Fruit fly (Drosophila melanogaster) whole organism, embryonic: Measurements from ENCODE around the gene CG31637.

Source experiments
- Abd-B ChIP-seq: fragments of 200-800 bp; sonication (Bioruptor generic); optimal IDR thresholded peaks from 2 replicates; lab custom pipeline; 2018; ENCODE audit warnings: missing biosample characterization, mild to moderate bottlenecking, missing genetic modification characterization, moderate library complexity
- Antp ChIP-seq: fragments of 200-800 bp; sonication (Bioruptor generic); optimal IDR thresholded peaks from 3 replicates; lab custom pipeline; 2016; ENCODE audit warnings: missing biosample characterization, missing genetic modification characterization
- BEAF-32 ChIP-seq: fragments of 200-800 bp; sonication (Bioruptor generic); optimal IDR thresholded peaks from 3 replicates; lab custom pipeline; 2017; ENCODE audit warnings: missing biosample characterization, missing genetic modification characterization, mild to moderate bottlenecking, moderate library complexity, missing genetic modification reagents
- CG10209 ChIP-seq: fragments of 200-800 bp; sonication (Bioruptor generic); optimal IDR thresholded peaks from 3 replicates; lab custom pipeline; 2017; ENCODE audit warnings: missing biosample characterization, mild to moderate bottlenecking, missing genetic modification characterization, missing genetic modification reagents
- CG10543 ChIP-seq: fragments of 200-800 bp; sonication (Bioruptor generic); optimal IDR thresholded peaks from 3 replicates; lab custom pipeline; 2017; ENCODE audit warnings: missing biosample characterization, mild to moderate bottlenecking, missing genetic modification characterization, moderate library complexity
- CG11093 ChIP-seq: fragments of 200-800 bp; sonication (Bioruptor generic); IDR thresholded peaks from 3 replicates; pipeline ENCODE4 v1.3.6; 2022; ENCODE audit warnings: missing biosample characterization, missing genetic modification characterization
- CG11723 ChIP-seq: fragments of 200-800 bp; sonication (Bioruptor generic); optimal IDR thresholded peaks from 2 replicates; lab custom pipeline; 2017; ENCODE audit warnings: missing biosample characterization, mild to moderate bottlenecking, missing genetic modification characterization
- CG12744 ChIP-seq: fragments of 200-800 bp; sonication (Bioruptor generic); optimal IDR thresholded peaks from 2 replicates; lab custom pipeline; 2016; ENCODE audit warnings: missing biosample characterization, missing genetic modification characterization
- CG13624 ChIP-seq: fragments of 200-800 bp; sonication (Bioruptor generic); optimal IDR thresholded peaks from 2 replicates; lab custom pipeline; 2016; ENCODE audit warnings: missing biosample characterization, missing genetic modification characterization
- CG1603 ChIP-seq: fragments of 200-800 bp; sonication (Bioruptor generic); optimal IDR thresholded peaks from 2 replicates; lab custom pipeline; 2019; ENCODE audit warnings: missing biosample characterization, mild to moderate bottlenecking, missing genetic modification characterization, moderate library complexity
- CG2875 ChIP-seq: fragments of 200-800 bp; sonication (Bioruptor generic); optimal IDR thresholded peaks from 2 replicates; lab custom pipeline; 2017; ENCODE audit warnings: missing biosample characterization, mild to moderate bottlenecking, missing genetic modification characterization, missing genetic modification reagents
- CG2889 ChIP-seq: fragments of 200-800 bp; sonication (Bioruptor generic); IDR thresholded peaks from 3 replicates; pipeline ENCODE4 v1.3.6; 2022; ENCODE audit warnings: missing biosample characterization, missing genetic modification characterization
- CG31365 ChIP-seq: fragments of 200-800 bp; sonication (Bioruptor generic); optimal IDR thresholded peaks from 2 replicates; lab custom pipeline; 2018; ENCODE audit warnings: missing biosample characterization, mild to moderate bottlenecking, missing genetic modification characterization
- CG32767 ChIP-seq: fragments of 200-800 bp; sonication (Bioruptor generic); IDR thresholded peaks from 2 replicates; pipeline ENCODE4 v1.3.6; 2022; ENCODE audit warnings: missing biosample characterization, missing genetic modification characterization
- CG4424 ChIP-seq: fragments of 200-800 bp; sonication (Bioruptor generic); optimal IDR thresholded peaks from 3 replicates; lab custom pipeline; 2016; ENCODE audit warnings: missing biosample characterization, missing genetic modification characterization
- CG7839 ChIP-seq: fragments of 200-800 bp; sonication (Bioruptor generic); optimal IDR thresholded peaks from 3 replicates; lab custom pipeline; 2018; ENCODE audit warnings: missing biosample characterization, mild to moderate bottlenecking, missing genetic modification characterization, moderate library complexity
- CG9876 ChIP-seq: fragments of 200-800 bp; sonication (Bioruptor generic); optimal IDR thresholded peaks from 2 replicates; lab custom pipeline; 2016; ENCODE audit warnings: missing biosample characterization, missing genetic modification characterization
- CTCF ChIP-seq: fragments of 200-800 bp; sonication (Bioruptor generic); optimal IDR thresholded peaks from 2 replicates; lab custom pipeline; 2017; ENCODE audit warnings: missing biosample characterization, mild to moderate bottlenecking, missing genetic modification characterization, moderate library complexity
- Chrac-16 ChIP-seq: fragments of 200-800 bp; sonication (Bioruptor generic); optimal IDR thresholded peaks from 3 replicates; lab custom pipeline; 2016; ENCODE audit warnings: missing biosample characterization, missing genetic modification characterization
- CkIIα-i1 ChIP-seq: fragments of 200-800 bp; sonication (Bioruptor generic); IDR thresholded peaks from 2 replicates; pipeline ENCODE4 v1.3.6; 2022; ENCODE audit warnings: missing biosample characterization, missing genetic modification characterization
- CoRest ChIP-seq: fragments of 200-800 bp; sonication (Bioruptor generic); optimal IDR thresholded peaks from 3 replicates; lab custom pipeline; 2018; ENCODE audit warnings: missing biosample characterization, mild to moderate bottlenecking, missing genetic modification characterization, moderate library complexity
- Eip74EF ChIP-seq, 2 experiments: fragments of 200-800 bp in 1 of 2; fragments of >200 bp in 1 of 2; sonication (Bioruptor generic) in 1 of 2; optimal IDR thresholded peaks; 2 replicates each; lab custom pipeline; 2017 to 2019; ENCODE audit warnings: missing biosample characterization in 2 of 2, missing genetic modification characterization in 2 of 2, mild to moderate bottlenecking in 1 of 2, moderate library complexity in 1 of 2
- H15 ChIP-seq: fragments of 200-800 bp; sonication (Bioruptor generic); IDR thresholded peaks from 3 replicates; pipeline ENCODE4 v1.3.6; 2022; ENCODE audit warnings: missing biosample characterization, missing genetic modification characterization
- Hand ChIP-seq: fragments of 200-800 bp; sonication (Bioruptor generic); optimal IDR thresholded peaks from 2 replicates; lab custom pipeline; 2017; ENCODE audit warnings: mild to moderate bottlenecking, missing biosample characterization, missing genetic modification reagents, missing genetic modification characterization
- Hmx ChIP-seq: fragments of 200-800 bp; sonication (Bioruptor generic); optimal IDR thresholded peaks from 2 replicates; lab custom pipeline; 2016; ENCODE audit warnings: missing biosample characterization, missing genetic modification characterization
- Hr51 ChIP-seq, 2 experiments: fragments of 200-800 bp; sonication (Bioruptor generic); optimal IDR thresholded peaks; 2 replicates in 1 of 2; 3 replicates in 1 of 2; lab custom pipeline; 2016 to 2018; ENCODE audit warnings: missing biosample characterization in 2 of 2, missing genetic modification characterization in 2 of 2, mild to moderate bottlenecking in 1 of 2, moderate library complexity in 1 of 2
- Hr78 ChIP-seq, 2 experiments: fragments of 200-800 bp in 1 of 2; fragments of >200 bp in 1 of 2; sonication (Bioruptor generic) in 1 of 2; optimal IDR thresholded peaks; 2 replicates each; lab custom pipeline; 2017 to 2019; ENCODE audit warnings: missing biosample characterization in 2 of 2, missing genetic modification characterization in 2 of 2, mild to moderate bottlenecking in 1 of 2, moderate library complexity in 1 of 2
- Jarid2 ChIP-seq: fragments of 200-800 bp; sonication (Bioruptor generic); optimal IDR thresholded peaks from 3 replicates; lab custom pipeline; 2017; ENCODE audit warnings: mild to moderate bottlenecking, missing biosample characterization, missing genetic modification reagents, missing genetic modification characterization
- NK7.1 ChIP-seq: fragments of 200-800 bp; sonication (Bioruptor generic); optimal IDR thresholded peaks from 3 replicates; lab custom pipeline; 2016; ENCODE audit warnings: missing biosample characterization, missing genetic modification characterization
- Nf-YB ChIP-seq: fragments of 200-800 bp; sonication (Bioruptor generic); optimal IDR thresholded peaks from 3 replicates; lab custom pipeline; 2019; ENCODE audit warnings: missing biosample characterization, mild to moderate bottlenecking, missing genetic modification characterization, moderate library complexity
- Rx ChIP-seq: fragments of 200-800 bp; sonication (Bioruptor generic); IDR thresholded peaks from 2 replicates; pipeline ENCODE4 v1.3.6; 2022; ENCODE audit warnings: missing biosample characterization, missing genetic modification characterization
- Sox102F ChIP-seq: fragments of 200-800 bp; sonication (Bioruptor generic); optimal IDR thresholded peaks from 2 replicates; lab custom pipeline; 2018; ENCODE audit warnings: missing biosample characterization, mild to moderate bottlenecking, missing genetic modification characterization, moderate library complexity
- TFAM ChIP-seq: fragments of 200-800 bp; sonication (Bioruptor generic); optimal IDR thresholded peaks from 2 replicates; lab custom pipeline; 2017; ENCODE audit warnings: missing biosample characterization, missing genetic modification characterization, inconsistent platforms
- aop ChIP-seq: fragments of 200-800 bp; sonication (Bioruptor generic); IDR thresholded peaks from 2 replicates; pipeline ENCODE4 v1.3.6; 2022; ENCODE audit warnings: missing biosample characterization, missing genetic modification characterization
- bbx ChIP-seq: fragments of 200-800 bp; sonication (Bioruptor generic); IDR thresholded peaks from 2 replicates; pipeline ENCODE4 v1.3.6; 2022; ENCODE audit warnings: missing biosample characterization, missing genetic modification characterization; ENCODE audit not compliant: partially characterized antibody
- cato ChIP-seq: fragments of 200-800 bp; sonication (Bioruptor generic); optimal IDR thresholded peaks from 2 replicates; lab custom pipeline; 2016; ENCODE audit warnings: missing biosample characterization, missing genetic modification characterization, borderline replicate concordance
- dm ChIP-seq: fragments of 200-800 bp; sonication (Bioruptor generic); optimal IDR thresholded peaks from 3 replicates; lab custom pipeline; 2016; ENCODE audit warnings: missing biosample characterization, missing genetic modification characterization
- esg ChIP-seq: fragments of 200-800 bp; sonication (Bioruptor generic); conservative IDR thresholded peaks from 2 replicates; pipeline ENCODE4 v1.3.6; 2022; ENCODE audit warnings: missing biosample characterization, missing genetic modification characterization
- ewg ChIP-seq: fragments of 200-800 bp; sonication (Bioruptor generic); optimal IDR thresholded peaks from 3 replicates; lab custom pipeline; 2017; ENCODE audit warnings: mild to moderate bottlenecking, missing biosample characterization, missing genetic modification reagents, missing genetic modification characterization
- gt ChIP-seq: fragments of 200-800 bp; sonication (Bioruptor generic); IDR thresholded peaks from 2 replicates; pipeline ENCODE4 v1.3.6; 2022; ENCODE audit warnings: missing biosample characterization, missing genetic modification characterization
- knrl ChIP-seq: fragments of 200-800 bp; sonication (Bioruptor generic); IDR thresholded peaks from 3 replicates; pipeline ENCODE4 v1.3.6; 2022; ENCODE audit warnings: missing biosample characterization, missing genetic modification characterization; ENCODE audit not compliant: partially characterized antibody
- lmd ChIP-seq: fragments of 200-800 bp; sonication (Bioruptor generic); IDR thresholded peaks from 2 replicates; pipeline ENCODE4 v1.3.6; 2022; ENCODE audit warnings: missing biosample characterization, missing genetic modification characterization
- luna ChIP-seq: fragments of 200-800 bp; sonication (Bioruptor generic); optimal IDR thresholded peaks from 2 replicates; lab custom pipeline; 2016; ENCODE audit warnings: missing biosample characterization, missing genetic modification characterization
- nmo ChIP-seq: fragments of 200-800 bp; sonication (Bioruptor generic); optimal IDR thresholded peaks from 2 replicates; lab custom pipeline; 2018; ENCODE audit warnings: missing biosample characterization, mild to moderate bottlenecking, missing genetic modification characterization, moderate library complexity
- pb ChIP-seq: fragments of 200-800 bp; sonication (Bioruptor generic); optimal IDR thresholded peaks from 3 replicates; lab custom pipeline; 2016; ENCODE audit warnings: missing biosample characterization, missing genetic modification characterization
- rib ChIP-seq: fragments of 200-800 bp; sonication (Bioruptor generic); IDR thresholded peaks from 2 replicates; pipeline ENCODE4 v1.3.6; 2022; ENCODE audit warnings: missing biosample characterization, missing genetic modification characterization
- slbo ChIP-seq: fragments of 200-800 bp; sonication (Bioruptor generic); IDR thresholded peaks from 2 replicates; pipeline ENCODE4 v1.3.6; 2022; ENCODE audit warnings: missing biosample characterization, missing genetic modification characterization
- usp ChIP-seq: fragments of >200 bp; optimal IDR thresholded peaks from 2 replicates; lab custom pipeline; 2017; ENCODE audit warnings: missing biosample characterization, missing genetic modification characterization
- vvl ChIP-seq: fragments of 200-800 bp; sonication (Bioruptor generic); IDR thresholded peaks from 2 replicates; pipeline ENCODE4 v1.3.6; 2022; ENCODE audit warnings: missing biosample characterization, missing genetic modification characterization

Gene CG31637

DNA sequence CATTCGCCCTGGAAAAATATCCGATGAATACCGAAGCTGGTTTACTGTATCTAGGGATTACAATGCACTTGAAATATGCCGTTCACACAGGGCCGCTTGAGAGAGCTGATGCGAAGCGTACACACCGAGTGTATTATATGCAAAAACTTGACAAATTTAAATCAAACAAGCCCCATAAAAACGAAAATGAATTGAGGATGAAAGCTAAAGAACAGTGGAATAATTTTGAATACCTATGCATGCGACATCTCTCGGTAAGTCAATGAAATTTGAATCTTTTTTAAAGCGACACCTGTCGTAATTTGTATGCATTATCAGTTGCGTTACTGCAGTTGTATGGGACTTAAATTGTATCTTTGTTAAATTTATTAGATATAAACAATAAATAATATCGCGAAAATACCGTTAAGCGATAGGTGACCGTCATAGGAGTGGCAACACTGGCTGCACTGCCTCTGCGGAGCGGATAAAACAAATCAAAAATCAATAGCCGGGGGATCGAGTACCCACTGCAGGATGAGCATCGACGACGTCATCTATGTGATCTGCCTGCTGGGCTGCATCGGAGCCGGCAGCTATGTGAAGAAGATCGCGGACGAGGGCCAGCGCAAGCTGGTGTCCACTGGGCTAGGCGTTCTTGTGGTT, 42.4 kb upstream of the CG31637 start, which contains the start of gene frj (continued):
- peak; percentile 60 to 64 for TF ChIP-seq Hr51 (GFP tag; optimal IDR thresholded peaks at IDR 0.05; lab: Kevin White, UChicago)
- TF ChIP-seq CG4424 (GFP tag; lab: Kevin White, UChicago), result peak; percentile 66
- TF ChIP-seq lmd (GFP tag; lab: Robert Waterston, UW), result peak; percentile 76
- TF ChIP-seq knrl (GFP tag; lab: Robert Waterston, UW), result peak; percentile 78
- TF ChIP-seq CkIIα-i1 (GFP tag; lab: Robert Waterston, UW), result no peak
- TF ChIP-seq Chrac-16 (GFP tag; lab: Kevin White, UChicago), result peak; percentile 63
- TF ChIP-seq luna (GFP tag; lab: Kevin White, UChicago), result peak; percentile 21
- no peak for TF ChIP-seq rib
- TF ChIP-seq CG31365 (tag; lab: Kevin White, UChicago), result no peak
- no peak for TF ChIP-seq TFAM (GFP tag; lab: Kevin White, UChicago)
- peak; percentile 65 for TF ChIP-seq dm (GFP tag; lab: Kevin White, UChicago)
- peak; percentile 95 for TF ChIP-seq BEAF-32 (GFP tag; lab: Kevin White, UChicago)
- peak; percentile 88 for TF ChIP-seq CG1603 (tag; lab: Kevin White, UChicago)
- TF ChIP-seq H15 (GFP tag; lab: Robert Waterston, UW), result no peak
- TF ChIP-seq Antp, result peak; percentile 79
- TF ChIP-seq pb (GFP tag; lab: Kevin White, UChicago), result peak; percentile 41
- TF ChIP-seq CTCF (GFP tag; lab: Kevin White, UChicago), result peak; percentile 96
- TF ChIP-seq CG9876 (GFP tag; lab: Kevin White, UChicago), result peak; percentile 81
- no peak for TF ChIP-seq Hmx
- no peak for TF ChIP-seq CG32767 (GFP tag; lab: Robert Waterston, UW)
- TF ChIP-seq gt (GFP tag; lab: Robert Waterston, UW), result no peak
- TF ChIP-seq Jarid2 (GFP tag; lab: Kevin White, UChicago), result no peak
- TF ChIP-seq bbx (GFP tag; lab: Robert Waterston, UW), result peak; percentile 61
- peak; percentile 80 for TF ChIP-seq Abd-B (GFP tag; lab: Kevin White, UChicago)
- TF ChIP-seq Hr78 (GFP tag; optimal IDR thresholded peaks at IDR 0.05; lab: Kevin White, UChicago), result no peak
- TF ChIP-seq Eip74EF (GFP tag; optimal IDR thresholded peaks at IDR 0.05; lab: Kevin White, UChicago), result peak in 1 of 2 experiments; percentile 39
- TF ChIP-seq aop (GFP tag; lab: Robert Waterston, UW), result peak; percentile 31; the same call in 1 of the 2 replicates
- peak; percentile 82; the same call in 1 of the 2 replicates for TF ChIP-seq vvl
- peak; percentile 80 for TF ChIP-seq CoRest (tag; lab: Kevin White, UChicago)
- TF ChIP-seq CG10543 (GFP tag; lab: Kevin White, UChicago), result peak; percentile 6
- peak; percentile 73 for TF ChIP-seq CG7839 (tag; lab: Kevin White, UChicago)
- TF ChIP-seq slbo (GFP tag; lab: Robert Waterston, UW), result peak; percentile 84
- TF ChIP-seq CG11723 (GFP tag; lab: Kevin White, UChicago), result peak; percentile 9
- TF ChIP-seq usp (GFP tag; lab: Kevin White, UChicago), result no peak
- TF ChIP-seq CG12744 (GFP tag; lab: Kevin White, UChicago), result peak; percentile 12
- peak; percentile 55 for TF ChIP-seq CG2875 (GFP tag; lab: Kevin White, UChicago)
- peak; percentile 87 for TF ChIP-seq nmo
- peak; percentile 56 for TF ChIP-seq esg (GFP tag; lab: Robert Waterston, UW)
- TF ChIP-seq cato (GFP tag; lab: Kevin White, UChicago), result peak; percentile 61
- 0 out of 3 replicates have a peak, but pooled peaks have one; percentile 5 for TF ChIP-seq CG2889
- TF ChIP-seq ewg (GFP tag; lab: Kevin White, UChicago), result peak; percentile 52
- no peak for TF ChIP-seq NK7.1
- peak; percentile 56 for TF ChIP-seq Rx (GFP tag; lab: Robert Waterston, UW)
- TF ChIP-seq CG13624 (GFP tag; lab: Kevin White, UChicago), result peak; percentile 68
- peak; percentile 58 for TF ChIP-seq Sox102F (GFP tag; lab: Kevin White, UChicago)
- no peak for TF ChIP-seq Hand (GFP tag; lab: Kevin White, UChicago)
- peak; percentile 53 for TF ChIP-seq CG10209 (GFP tag; lab: Kevin White, UChicago)
- no peak for TF ChIP-seq Nf-YB
- no peak for TF ChIP-seq CG11093 (GFP tag; lab: Robert Waterston, UW)
